Worm (Caenorhabditis elegans) whole organism, mixed stage, embryonic: Measurements from ENCODE around the gene swp-1.

Source experiments
- elt-3 ChIP-seq: fragments of 150-350 bp; optimal IDR thresholded peaks from 2 replicates; lab custom pipeline; 2014; ENCODE audit warnings: missing biosample characterization, missing genetic modification characterization
- nhr-12 ChIP-seq: fragments of 150-350 bp; optimal IDR thresholded peaks from 2 replicates; lab custom pipeline; 2014; ENCODE audit warnings: missing biosample characterization, missing genetic modification characterization
- nhr-237 ChIP-seq: fragments of 150-350 bp; optimal IDR thresholded peaks from 2 replicates; lab custom pipeline; 2014; ENCODE audit warnings: missing biosample characterization, missing genetic modification characterization
- pha-4 ChIP-seq: fragments of 150-350 bp; optimal IDR thresholded peaks from 2 replicates; lab custom pipeline; 2018; ENCODE audit warnings: missing biosample characterization, missing genetic modification reagents, missing genetic modification characterization
- snpc-4 ChIP-seq: fragments of 150-350 bp; optimal IDR thresholded peaks from 2 replicates; lab custom pipeline; 2014; ENCODE audit warnings: missing biosample characterization, missing genetic modification characterization
- ztf-11 ChIP-seq: fragments of 150-350 bp; optimal IDR thresholded peaks from 2 replicates; lab custom pipeline; 2014; ENCODE audit warnings: missing biosample characterization, missing genetic modification characterization

ce11 chrIII:5667952-5668489, 37.3 kb downstream of the swp-1 start:
- no peak for TF ChIP-seq nhr-237 (tag; lab: Kevin White, UChicago)
- no peak for TF ChIP-seq pha-4 (tag; lab: Kevin White, UChicago)
- TF ChIP-seq ztf-11 (tag; lab: Kevin White, UChicago), result no peak
- TF ChIP-seq nhr-12 (tag; lab: Kevin White, UChicago), result no peak
- no peak for TF ChIP-seq elt-3 (tag; lab: Kevin White, UChicago)
- TF ChIP-seq snpc-4 (tag; lab: Kevin White, UChicago), result no peak
